Fruit fly (Drosophila melanogaster): ENCODE results near the gene CG5039.
A peak's percentile ranks its signal among the peaks of the same experiment; 100 is the strongest.

CG5039 gene

dm6 chr3R:25684859-25685258 is 6.4 kb downstream of the CG5039 start, which contains the start of gene RpL27 (continued):
- TF ChIP-seq Fer2 (tag; optimal IDR thresholded peaks at IDR 0.05) (peak; percentile 72), vvl (GFP tag; IDR thresholded peaks at IDR 0.05) (peak; percentile 85), pnt (GFP tag; optimal IDR thresholded peaks at IDR 0.05) (no peak), dan (GFP tag; IDR thresholded peaks at IDR 0.05) (no peak), HLH3B (GFP tag; IDR thresholded peaks at IDR 0.05) (peak; percentile 56; the same call in 1 of the 2 replicates), CG30403 (GFP tag; optimal IDR thresholded peaks at IDR 0.05) (peak; percentile 68), Dfd (GFP tag; optimal IDR thresholded peaks at IDR 0.05) (no peak), NC2β (GFP tag; optimal IDR thresholded peaks at IDR 0.05) (peak; percentile 96), caup (GFP tag; optimal IDR thresholded peaks at IDR 0.05; ENCODE audit: severe bottlenecking) (peak; percentile 96), fd64A (GFP tag; optimal IDR thresholded peaks at IDR 0.05) (peak; percentile 74), CG1529 (GFP tag; optimal IDR thresholded peaks at IDR 0.05) (peak; percentile 55), ind (GFP tag; optimal IDR thresholded peaks at IDR 0.05) (peak; percentile 46), slp2 (GFP tag; optimal IDR thresholded peaks at IDR 0.05) (peak; percentile 63), wdn (GFP tag; IDR thresholded peaks at IDR 0.05) (0 out of 2 replicates have a peak, but pooled peaks have one; percentile 52), CG11695 (GFP tag; IDR thresholded peaks at IDR 0.05) (peak; percentile 51; the same call in 1 of the 3 replicates), CG7928 (GFP tag; optimal IDR thresholded peaks at IDR 0.05) (peak; percentile 61), Mrtf (GFP tag; IDR thresholded peaks at IDR 0.05) (no peak; the same call in 1 of the 3 replicates), sc (optimal IDR thresholded peaks at IDR 0.05) (no peak), sc (GFP tag; optimal IDR thresholded peaks at IDR 0.05) (peak; percentile 63), CG4707 (GFP tag; optimal IDR thresholded peaks at IDR 0.05) (peak; percentile 71), CG15269 (tag; optimal IDR thresholded peaks at IDR 0.05) (peak; percentile 74), CG11696 (GFP tag; IDR thresholded peaks at IDR 0.05) (0 out of 2 replicates have a peak, but pooled peaks have one; percentile 41), Dek (tag; optimal IDR thresholded peaks at IDR 0.05) (peak; percentile 68), pfk (GFP tag; optimal IDR thresholded peaks at IDR 0.05) (peak; percentile 79), esg (GFP tag; conservative IDR thresholded peaks at IDR 0.05) (no peak), CG10431 (GFP tag; optimal IDR thresholded peaks at IDR 0.05) (peak; percentile 97), sug (tag; optimal IDR thresholded peaks at IDR 0.05) (peak; percentile 84), ash1 (GFP tag; optimal IDR thresholded peaks at IDR 0.05) (peak; percentile 80), CG9609 (GFP tag; optimal IDR thresholded peaks at IDR 0.05) (peak; percentile 58), tna (GFP tag; IDR thresholded peaks at IDR 0.05; ENCODE audit: partially characterized antibody) (no peak; the same call in 1 of the 2 replicates), pan (optimal IDR thresholded peaks at IDR 0.05) (no peak), pan (GFP tag; optimal IDR thresholded peaks at IDR 0.05 in 1 of 2, IDR thresholded peaks at IDR 0.05 in 1 of 2) (peak in 1 of 2 experiments; percentile 74), Atf3 (GFP tag; optimal IDR thresholded peaks at IDR 0.05) (peak; percentile 57), cato (GFP tag; optimal IDR thresholded peaks at IDR 0.05; ENCODE audit: borderline replicate concordance) (peak; percentile 10), ERR (GFP tag; optimal IDR thresholded peaks at IDR 0.05) (peak; percentile 75), tio (GFP tag; optimal IDR thresholded peaks at IDR 0.05) (peak; percentile 33), CG9817 (tag; optimal IDR thresholded peaks at IDR 0.05) (peak; percentile 71), bsh (GFP tag; optimal IDR thresholded peaks at IDR 0.05) (peak; percentile 37 to 67), CG2116 (GFP tag; optimal IDR thresholded peaks at IDR 0.05) (peak; percentile 83), sob (GFP tag; IDR thresholded peaks at IDR 0.05) (peak; percentile 86), ttk (GFP tag; IDR thresholded peaks at IDR 0.05) (peak; percentile 63; the same call in 1 of the 2 replicates), Doc3 (GFP tag; IDR thresholded peaks at IDR 0.05; ENCODE audit: partially characterized antibody) (peak; percentile 34; the same call in 1 of the 3 replicates), gsb-n (tag; optimal IDR thresholded peaks at IDR 0.05) (peak; percentile 76), lola (GFP tag; optimal IDR thresholded peaks at IDR 0.05) (peak in 1 of 3 experiments; percentile 25), CG5245 (GFP tag; optimal IDR thresholded peaks at IDR 0.05) (peak; percentile 65), CG17912 (GFP tag; optimal IDR thresholded peaks at IDR 0.05) (peak; percentile 89), CG15514 (GFP tag; optimal IDR thresholded peaks at IDR 0.05) (peak; percentile 90), pb (GFP tag; optimal IDR thresholded peaks at IDR 0.05) (peak; percentile 87), CG8281 (tag; optimal IDR thresholded peaks at IDR 0.05) (peak; percentile 48), Eip74EF (GFP tag; optimal IDR thresholded peaks at IDR 0.05) (peak in 1 of 2 experiments; percentile 77)

Data from whole organism, embryonic.